Fruit fly (Drosophila melanogaster): ENCODE results near the gene Snmp1.

Snmp1 gene

dm6 chr3R:21133951-21134350 lies 34.1 kb downstream of the Snmp1 start, which contains the start of gene Usp8 (continued):
- TF ChIP-seq CG2120 (GFP tag; optimal IDR thresholded peaks at IDR 0.05) (peak; percentile 33), grau (tag; optimal IDR thresholded peaks at IDR 0.05) (peak; percentile 55), CG10431 (GFP tag; optimal IDR thresholded peaks at IDR 0.05) (no peak)

- TF ChIP-seq crc (GFP tag; optimal IDR thresholded peaks at IDR 0.05), result no peak
- no peak for TF ChIP-seq slou (GFP tag; optimal IDR thresholded peaks at IDR 0.05)
- TF ChIP-seq tgo (GFP tag; IDR thresholded peaks at IDR 0.05), result no peak
- TF ChIP-seq CG17328 (GFP tag; IDR thresholded peaks at IDR 0.05), result no peak
- no peak for TF ChIP-seq klu (GFP tag; IDR thresholded peaks at IDR 0.05)
- no peak for TF ChIP-seq CG12744 (GFP tag; optimal IDR thresholded peaks at IDR 0.05)
- peak in 1 of 2 experiments; percentile 77 for TF ChIP-seq crp (GFP tag; optimal IDR thresholded peaks at IDR 0.05)
- no peak for TF ChIP-seq H15 (GFP tag; IDR thresholded peaks at IDR 0.05)
- no peak for TF ChIP-seq dati (GFP tag; IDR thresholded peaks at IDR 0.05)
- TF ChIP-seq dmrt11E (tag; optimal IDR thresholded peaks at IDR 0.05), result no peak
- no peak for TF ChIP-seq CG18619 (GFP tag; optimal IDR thresholded peaks at IDR 0.05)
- no peak for TF ChIP-seq Dbx (GFP tag; IDR thresholded peaks at IDR 0.05)
- TF ChIP-seq CG7556 (GFP tag; optimal IDR thresholded peaks at IDR 0.05), result no peak
- no peak for TF ChIP-seq CG14860 (GFP tag; IDR thresholded peaks at IDR 0.05; ENCODE audit: partially characterized antibody)
- TF ChIP-seq MBD-R2 (GFP tag; IDR thresholded peaks at IDR 0.05), result peak; percentile 69; the same call in 1 of the 2 replicates
- TF ChIP-seq onecut (GFP tag; IDR thresholded peaks at IDR 0.05), result no peak
- TF ChIP-seq schlank (tag; optimal IDR thresholded peaks at IDR 0.05), result no peak
- TF ChIP-seq C15 (GFP tag; IDR thresholded peaks at IDR 0.05), result no peak
- TF ChIP-seq Hr51 (GFP tag; optimal IDR thresholded peaks at IDR 0.05), result no peak
- TF ChIP-seq CG18764 (GFP tag; optimal IDR thresholded peaks at IDR 0.05), result no peak
- TF ChIP-seq CG9437 (GFP tag; optimal IDR thresholded peaks at IDR 0.05), result no peak
- peak; percentile 62 for TF ChIP-seq MESR4 (GFP tag; optimal IDR thresholded peaks at IDR 0.05)
- TF ChIP-seq pita (GFP tag; optimal IDR thresholded peaks at IDR 0.05), result no peak
- TF ChIP-seq CG6813 (GFP tag; optimal IDR thresholded peaks at IDR 0.05), result no peak
- no peak for TF ChIP-seq psq (GFP tag; optimal IDR thresholded peaks at IDR 0.05)
- TF ChIP-seq pum (GFP tag; optimal IDR thresholded peaks at IDR 0.05), result no peak
- TF ChIP-seq nau (GFP tag; optimal IDR thresholded peaks at IDR 0.05), result no peak
- TF ChIP-seq CG8388 (GFP tag; optimal IDR thresholded peaks at IDR 0.05), result no peak
- no peak for TF ChIP-seq vnd (GFP tag; IDR thresholded peaks at IDR 0.05; ENCODE audit: partially characterized antibody)
- peak; percentile 65 for TF ChIP-seq Elba2 (GFP tag; optimal IDR thresholded peaks at IDR 0.05)
- TF ChIP-seq pros (GFP tag; optimal IDR thresholded peaks at IDR 0.05), result no peak
- TF ChIP-seq NC2α (GFP tag; optimal IDR thresholded peaks at IDR 0.05), result no peak
These were observed 34.5 kb downstream of the Snmp1 start, which contains the start of gene Trm7-34 for dm6 chr3R:21133517-21133916. TSS of gene Trm7-34 (minus strand) at chr3R:21133881.

dm6 chr3R:21130050-21130449 lies 38.0 kb downstream of the Snmp1 start, which contains the start of gene Ice2:
TSS of gene Ice2 (plus strand) at chr3R:21130216.
- TF ChIP-seq CG5245 (GFP tag; optimal IDR thresholded peaks at IDR 0.05), result no peak
- no peak for TF ChIP-seq CG14667 (GFP tag; IDR thresholded peaks at IDR 0.05)
- no peak for TF ChIP-seq ase (GFP tag; IDR thresholded peaks at IDR 0.05)
- no peak for TF ChIP-seq wdn (GFP tag; IDR thresholded peaks at IDR 0.05)
- TF ChIP-seq row (GFP tag; IDR thresholded peaks at IDR 0.05), result peak; percentile 34; the same call in 1 of the 3 replicates
- TF ChIP-seq CG8281 (tag; optimal IDR thresholded peaks at IDR 0.05), result no peak
- TF ChIP-seq CG10654 (GFP tag; optimal IDR thresholded peaks at IDR 0.05), result no peak
- no peak for TF ChIP-seq Abd-B (GFP tag; optimal IDR thresholded peaks at IDR 0.05)
- TF ChIP-seq Neu2 (GFP tag; optimal IDR thresholded peaks at IDR 0.05; ENCODE audit: borderline replicate concordance), result no peak
- TF ChIP-seq fru (optimal IDR thresholded peaks at IDR 0.05), result no peak
- no peak for TF ChIP-seq Ets65A (GFP tag)
- TF ChIP-seq CG6683 (GFP tag; optimal IDR thresholded peaks at IDR 0.05), result no peak
- TF ChIP-seq Deaf1 (tag; optimal IDR thresholded peaks at IDR 0.05), result no peak
- no peak for TF ChIP-seq sisA (GFP tag; IDR thresholded peaks at IDR 0.05)
- TF ChIP-seq knrl (GFP tag; IDR thresholded peaks at IDR 0.05; ENCODE audit: partially characterized antibody), result peak; percentile 52; the same call in 2 of the 3 replicates
- no peak for TF ChIP-seq CG12769 (tag; optimal IDR thresholded peaks at IDR 0.05)
- no peak for TF ChIP-seq CG6689 (GFP tag; IDR thresholded peaks at IDR 0.05)
